Worm (Caenorhabditis elegans) whole organism, L2 larva: ENCODE data around the gene srt-18.
A peak's percentile ranks its signal among the peaks of the same experiment; 100 is the strongest.

Experiments used
- F13H6.1 ChIP-seq: sonication (generic microtip); optimal IDR thresholded peaks from 2 replicates; lab custom pipeline; 2016; ENCODE audit warnings: missing genetic modification characterization, missing compliant biosample characterization
- R02D3.7 ChIP-seq: fragments of 150-350 bp; optimal IDR thresholded peaks from 2 replicates; lab custom pipeline; 2014; ENCODE audit warnings: missing biosample characterization, missing genetic modification characterization
- Y55F3AM.14 ChIP-seq: fragments of 200-800 bp; sonication (Bioruptor generic); optimal IDR thresholded peaks from 2 replicates; lab custom pipeline; 2018; ENCODE audit warnings: mild to moderate bottlenecking, missing genetic modification characterization, missing compliant biosample characterization
- ZK546.5 ChIP-seq: sonication (generic microtip); optimal IDR thresholded peaks from 2 replicates; lab custom pipeline; 2017; ENCODE audit warnings: missing biosample characterization, missing genetic modification characterization
- alr-1 ChIP-seq: fragments of 150-350 bp; optimal IDR thresholded peaks from 2 replicates; lab custom pipeline; 2014; ENCODE audit warnings: missing biosample characterization, missing genetic modification characterization
- aly-2 ChIP-seq: fragments of 150-350 bp; optimal IDR thresholded peaks from 2 replicates; lab custom pipeline; 2014; ENCODE audit warnings: missing biosample characterization, missing genetic modification characterization
- ama-1 ChIP-seq: fragments of 150-350 bp; optimal IDR thresholded peaks from 2 replicates; lab custom pipeline; 2018; ENCODE audit warnings: inconsistent platforms
- blmp-1 ChIP-seq: sonication (generic microtip); optimal IDR thresholded peaks from 2 replicates; lab custom pipeline; 2017; ENCODE audit warnings: missing genetic modification characterization, mild to moderate bottlenecking, missing compliant biosample characterization, antibody characterized with exemption, moderate library complexity; ENCODE audit not compliant: insufficient read depth
- ceh-16 ChIP-seq: fragments of 150-350 bp; optimal IDR thresholded peaks from 2 replicates; lab custom pipeline; 2014; ENCODE audit warnings: missing biosample characterization, missing genetic modification characterization
- crh-2 ChIP-seq: sonication (generic microtip); optimal IDR thresholded peaks from 2 replicates; lab custom pipeline; 2017; ENCODE audit warnings: missing biosample characterization, missing genetic modification characterization
- dmd-4 ChIP-seq: sonication (generic microtip); optimal IDR thresholded peaks from 2 replicates; lab custom pipeline; 2017; ENCODE audit warnings: missing biosample characterization, missing genetic modification characterization
- egl-27 ChIP-seq: sonication (generic microtip); optimal IDR thresholded peaks from 3 replicates; lab custom pipeline; 2017; ENCODE audit warnings: missing biosample characterization, missing genetic modification reagents, missing genetic modification characterization
- elt-1 ChIP-seq: fragments of 150-350 bp; optimal IDR thresholded peaks from 2 replicates; lab custom pipeline; 2014; ENCODE audit warnings: missing biosample characterization, missing genetic modification characterization
- elt-3 ChIP-seq: sonication (generic microtip); optimal IDR thresholded peaks from 2 replicates; lab custom pipeline; 2017; ENCODE audit warnings: missing biosample characterization, missing genetic modification characterization
- fos-1 ChIP-seq: fragments of 150-350 bp; optimal IDR thresholded peaks from 2 replicates; lab custom pipeline; 2014; ENCODE audit warnings: missing biosample characterization, missing genetic modification characterization
- lin-11 ChIP-seq: fragments of 150-350 bp; sonication (generic microtip); optimal IDR thresholded peaks from 2 replicates; lab custom pipeline; 2014; ENCODE audit warnings: missing biosample characterization, missing genetic modification characterization, inconsistent platforms, mixed read lengths
- lin-13 ChIP-seq: fragments of 150-350 bp; optimal IDR thresholded peaks from 2 replicates; lab custom pipeline; 2014; ENCODE audit warnings: missing biosample characterization, missing genetic modification reagents, missing genetic modification characterization
- lsy-2 ChIP-seq, 2 experiments: fragments of 150-350 bp in 1 of 2; sonication (generic microtip) in 1 of 2; optimal IDR thresholded peaks; 2 replicates each; lab custom pipeline; 2014 to 2017; ENCODE audit warnings: missing biosample characterization in 2 of 2, missing genetic modification characterization in 2 of 2
- mbf-1 ChIP-seq: sonication (generic microtip); optimal IDR thresholded peaks from 2 replicates; lab custom pipeline; 2017; ENCODE audit warnings: missing biosample characterization, missing genetic modification characterization
- mdl-1 ChIP-seq, 2 experiments: fragments of 150-350 bp in 1 of 2; sonication (generic microtip) in 1 of 2; optimal IDR thresholded peaks; 2 replicates each; lab custom pipeline; 2017; ENCODE audit warnings: missing biosample characterization in 2 of 2, missing genetic modification characterization in 2 of 2
- nhr-11 ChIP-seq: fragments of 150-350 bp; optimal IDR thresholded peaks from 2 replicates; lab custom pipeline; 2014; ENCODE audit warnings: missing biosample characterization, missing genetic modification characterization
- nhr-12 ChIP-seq: fragments of 150-350 bp; optimal IDR thresholded peaks from 2 replicates; lab custom pipeline; 2014; ENCODE audit warnings: missing biosample characterization, missing genetic modification characterization
- nhr-21 ChIP-seq: fragments of 150-350 bp; optimal IDR thresholded peaks from 2 replicates; lab custom pipeline; 2014; ENCODE audit warnings: missing biosample characterization, missing genetic modification characterization
- nhr-25 ChIP-seq: fragments of 150-350 bp; sonication (generic microtip); optimal IDR thresholded peaks from 3 replicates; lab custom pipeline; 2014; ENCODE audit warnings: missing biosample characterization, missing genetic modification characterization
- nhr-6 ChIP-seq: fragments of 150-350 bp; optimal IDR thresholded peaks from 2 replicates; lab custom pipeline; 2014; ENCODE audit warnings: missing biosample characterization, missing genetic modification characterization
- peb-1 ChIP-seq: fragments of 150-350 bp; optimal IDR thresholded peaks from 2 replicates; lab custom pipeline; 2014; ENCODE audit warnings: missing biosample characterization, missing genetic modification characterization
- sem-4 ChIP-seq: fragments of 150-350 bp; optimal IDR thresholded peaks from 2 replicates; lab custom pipeline; 2014; ENCODE audit warnings: missing biosample characterization, missing genetic modification reagents, missing genetic modification characterization
- skn-1 ChIP-seq: sonication (generic microtip); optimal IDR thresholded peaks from 2 replicates; lab custom pipeline; 2017; ENCODE audit warnings: missing biosample characterization, missing genetic modification characterization
- sma-3 ChIP-seq: sonication (generic microtip); optimal IDR thresholded peaks from 2 replicates; lab custom pipeline; 2016; ENCODE audit warnings: missing genetic modification reagents, missing genetic modification characterization, missing compliant biosample characterization
- sma-9 ChIP-seq, 2 experiments: fragments of 150-350 bp in 1 of 2; sonication (generic microtip) in 1 of 2; optimal IDR thresholded peaks; 2 replicates each; lab custom pipeline; 2014 to 2016; ENCODE audit warnings: missing genetic modification characterization in 2 of 2, mild to moderate bottlenecking in 1 of 2, missing biosample characterization in 1 of 2, missing compliant biosample characterization in 1 of 2, missing genetic modification reagents in 1 of 2, moderate library complexity in 1 of 2
- snpc-4 ChIP-seq: fragments of 150-350 bp; optimal IDR thresholded peaks from 2 replicates; lab custom pipeline; 2014; ENCODE audit warnings: missing biosample characterization, missing genetic modification characterization
- unc-55 ChIP-seq: fragments of 150-350 bp; sonication (generic microtip); optimal IDR thresholded peaks from 3 replicates; lab custom pipeline; 2014; ENCODE audit warnings: missing biosample characterization, missing genetic modification reagents, missing genetic modification characterization
- unc-62 ChIP-seq: fragments of 150-350 bp; optimal IDR thresholded peaks from 2 replicates; lab custom pipeline; 2014; ENCODE audit warnings: missing biosample characterization, missing genetic modification reagents, missing genetic modification characterization
- zag-1 ChIP-seq: fragments of 150-350 bp; optimal IDR thresholded peaks from 2 replicates; lab custom pipeline; 2014; ENCODE audit warnings: missing biosample characterization, missing genetic modification characterization
- ztf-1 ChIP-seq: fragments of 200-800 bp; sonication (Bioruptor generic); conservative IDR thresholded peaks from 2 replicates; pipeline ENCODE4 v1.3.6; 2022; ENCODE audit warnings: missing genetic modification characterization, missing compliant biosample characterization
- ztf-11 ChIP-seq: sonication (generic microtip); optimal IDR thresholded peaks from 2 replicates; lab custom pipeline; 2017; ENCODE audit warnings: missing biosample characterization, missing genetic modification characterization
- ztf-4 ChIP-seq: fragments of 150-350 bp; optimal IDR thresholded peaks from 2 replicates; lab custom pipeline; 2014; ENCODE audit warnings: missing biosample characterization, missing genetic modification characterization

Gene srt-18

DNA sequence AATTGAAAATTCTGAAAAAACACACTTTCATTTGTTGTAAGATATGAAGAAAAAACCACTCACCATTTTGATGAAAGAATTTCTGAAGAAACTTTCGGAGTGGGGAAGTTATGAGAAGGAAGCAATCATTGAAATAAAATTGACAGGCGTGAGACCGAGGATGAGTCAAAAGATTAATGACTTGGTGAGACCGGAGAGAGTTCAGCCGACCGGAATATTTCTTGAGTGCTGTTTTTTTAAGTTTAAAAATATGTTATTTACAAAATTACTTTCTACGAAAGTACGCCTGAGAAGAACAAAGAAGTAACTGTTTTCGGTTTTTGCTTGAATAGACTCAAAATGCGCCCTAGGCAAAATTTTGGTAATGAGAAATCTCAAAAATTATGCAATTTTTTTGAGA, 40.8 kb upstream of the srt-18 start, which contains the start of gene C25E10.10:
C25E10.10 (minus strand) TSS at position 101 of the 400 bp plus-strand sequence.
- TF ChIP-seq nhr-11 = no peak
- TF ChIP-seq mbf-1 (tag; lab: Kevin White, UChicago) = no peak
- TF ChIP-seq snpc-4 = no peak
- TF ChIP-seq nhr-21 (tag; lab: Kevin White, UChicago) = no peak
- TF ChIP-seq lsy-2 (tag; optimal IDR thresholded peaks at IDR 0.05; lab: Kevin White, UChicago) = no peak
- no peak for TF ChIP-seq sem-4 (tag; lab: Kevin White, UChicago)
- TF ChIP-seq ztf-11 (tag; lab: Kevin White, UChicago) = no peak
- TF ChIP-seq sma-3 (GFP tag; lab: Kevin White, UChicago) = no peak
- no peak for TF ChIP-seq ztf-4 (tag; lab: Kevin White, UChicago)
- no peak for TF ChIP-seq mdl-1 (tag; optimal IDR thresholded peaks at IDR 0.05; lab: Kevin White, UChicago)
- TF ChIP-seq F13H6.1 (tag; lab: Kevin White, UChicago) = no peak
- no peak for TF ChIP-seq aly-2 (tag; lab: Kevin White, UChicago)
- no peak for TF ChIP-seq ZK546.5 (tag; lab: Kevin White, UChicago)
- TF ChIP-seq Y55F3AM.14 (GFP tag; lab: Kevin White, UChicago) = no peak
- no peak for TF ChIP-seq sma-9 (GFP tag; optimal IDR thresholded peaks at IDR 0.05; lab: Kevin White, UChicago)
- TF ChIP-seq sma-9 (tag; optimal IDR thresholded peaks at IDR 0.05; lab: Kevin White, UChicago) = no peak
- no peak for TF ChIP-seq nhr-6 (tag; lab: Kevin White, UChicago)
- TF ChIP-seq alr-1 = no peak

DNA sequence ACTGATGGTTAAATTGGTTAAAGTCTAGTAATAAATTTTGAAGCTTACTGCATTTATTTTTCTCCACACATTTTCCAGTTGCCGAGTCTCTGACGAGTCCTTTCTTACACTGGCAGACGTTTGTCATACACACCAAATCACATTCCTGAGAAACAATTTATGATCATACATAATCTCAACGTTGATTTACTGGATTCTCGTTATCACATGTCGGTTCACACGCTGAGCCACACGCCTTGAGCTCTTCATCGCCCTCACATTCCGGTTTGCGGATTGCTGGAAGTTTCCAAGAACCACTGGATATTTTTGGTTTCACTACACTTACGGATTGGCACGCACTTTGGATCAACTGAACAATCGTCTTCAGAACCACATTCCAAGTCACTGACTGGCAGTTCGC, 40.2 kb upstream of the srt-18 start:
- no peak for TF ChIP-seq dmd-4 (tag; lab: Kevin White, UChicago)
- no peak for TF ChIP-seq mbf-1 (tag; lab: Kevin White, UChicago)
- peak; percentile 11 for TF ChIP-seq nhr-21 (tag; lab: Kevin White, UChicago)
- TF ChIP-seq F13H6.1 (tag; lab: Kevin White, UChicago) = no peak
- TF ChIP-seq unc-55 = no peak
- no peak for TF ChIP-seq peb-1 (tag; lab: Kevin White, UChicago)

DNA sequence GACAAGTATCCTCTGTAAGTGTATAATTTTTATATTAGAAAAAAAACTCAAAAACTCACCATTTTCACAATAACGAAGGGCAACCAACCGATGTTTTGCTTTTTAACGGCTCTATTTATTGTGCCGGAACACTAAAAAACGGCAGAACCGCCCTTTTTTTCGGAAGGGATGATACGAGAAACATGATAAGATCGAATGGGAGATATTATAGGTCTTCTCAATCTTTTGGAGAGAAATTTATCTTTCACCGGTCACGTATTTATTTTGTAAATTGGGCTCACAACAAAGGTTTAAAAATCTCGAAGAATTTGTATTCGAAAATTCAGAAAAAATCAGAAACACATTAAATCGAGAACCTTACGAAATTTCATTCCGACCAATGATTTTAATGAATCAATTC, 39.3 kb upstream of the srt-18 start, which contains the start of gene swm-1:
swm-1 (minus strand) TSS at position 101 of the 400 bp plus-strand sequence.
- no peak for TF ChIP-seq lin-11 (tag; lab: Kevin White, UChicago)
- no peak for TF ChIP-seq nhr-21 (tag; lab: Kevin White, UChicago)
- TF ChIP-seq F13H6.1 (tag; lab: Kevin White, UChicago) = no peak
- no peak for TF ChIP-seq mdl-1 (tag; optimal IDR thresholded peaks at IDR 0.05; lab: Kevin White, UChicago)
- no peak for TF ChIP-seq zag-1
- TF ChIP-seq lsy-2 (tag; optimal IDR thresholded peaks at IDR 0.05; lab: Kevin White, UChicago) = no peak
- no peak for TF ChIP-seq skn-1
- TF ChIP-seq crh-2 = no peak
- TF ChIP-seq elt-1 (tag; lab: Kevin White, UChicago) = no peak

DNA sequence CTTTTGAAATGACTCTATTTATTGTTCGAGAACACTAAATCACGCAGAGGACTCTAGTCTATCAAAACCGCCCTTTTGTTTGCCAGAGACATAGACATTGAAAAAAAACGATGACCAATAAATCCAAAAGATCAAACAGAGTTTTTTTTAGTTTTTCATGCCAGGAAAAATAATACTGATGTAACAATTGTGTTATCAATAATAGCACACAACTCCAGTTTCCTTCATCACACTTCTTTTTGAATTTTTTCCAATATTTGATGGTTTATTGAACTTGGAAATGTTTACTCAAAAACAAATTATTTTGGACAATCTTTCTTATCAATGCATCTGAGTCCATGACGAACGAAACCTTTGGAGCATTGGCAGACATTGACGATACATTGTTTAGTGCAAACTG, 38.5 kb upstream of the srt-18 start, which contains the start of gene C25E10.8:
C25E10.8 (minus strand) TSS at position 101 of the 400 bp plus-strand sequence.
- no peak for TF ChIP-seq lin-11 (tag; lab: Kevin White, UChicago)
- no peak for TF ChIP-seq peb-1 (tag; lab: Kevin White, UChicago)
- TF ChIP-seq mbf-1 (tag; lab: Kevin White, UChicago) = no peak
- TF ChIP-seq snpc-4 = no peak
- TF ChIP-seq nhr-6 (tag; lab: Kevin White, UChicago) = no peak
- TF ChIP-seq R02D3.7 (tag; lab: Kevin White, UChicago) = no peak
- TF ChIP-seq nhr-21 (tag; lab: Kevin White, UChicago) = no peak

DNA sequence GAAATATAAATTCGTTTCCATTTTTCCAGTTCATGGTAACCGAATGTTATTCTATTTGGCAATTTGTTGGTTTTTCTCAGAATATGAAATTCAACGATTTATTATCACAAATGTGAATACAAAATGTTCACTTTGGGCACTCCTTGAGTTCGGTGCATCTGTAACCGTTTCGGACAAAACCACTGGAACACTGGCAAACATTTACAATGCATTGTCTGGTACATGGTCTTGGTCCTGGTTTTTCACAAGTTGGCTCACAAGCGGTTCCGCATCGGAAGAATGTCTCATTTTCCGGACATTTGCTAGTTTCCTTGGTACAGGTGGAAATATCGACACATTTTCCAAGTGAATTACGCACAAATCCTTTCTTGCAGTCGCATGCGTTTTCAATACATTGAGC, 37.8 kb upstream of the srt-18 start:
- TF ChIP-seq snpc-4 (no peak), ceh-16 (tag; lab: Kevin White, UChicago) (no peak), elt-1 (tag; lab: Kevin White, UChicago) (no peak), unc-55 (no peak)

DNA sequence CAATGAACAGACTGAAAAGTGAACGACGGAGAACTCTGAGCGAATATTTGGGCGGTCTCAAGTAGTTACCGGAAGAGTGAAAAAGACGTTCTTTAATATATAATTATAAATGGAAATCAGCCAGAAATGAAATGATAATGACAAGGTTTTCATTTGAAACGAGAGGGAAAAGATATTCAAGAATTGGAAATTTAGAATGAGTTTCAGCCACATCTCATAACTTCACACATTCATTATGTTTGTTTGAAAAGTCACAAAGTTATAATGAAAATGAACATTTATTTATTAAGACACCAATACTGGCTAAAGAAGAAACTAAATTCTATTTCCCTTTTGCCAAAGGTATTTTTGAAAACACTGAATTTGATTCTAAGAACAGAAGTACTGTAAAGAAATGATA, 35.7 kb upstream of the srt-18 start, which contains the start of gene C25E10.7:
C25E10.7 (minus strand) TSS at position 101 of the 400 bp plus-strand sequence.
- TF ChIP-seq dmd-4 (tag; lab: Kevin White, UChicago) (no peak), elt-3 (tag; lab: Kevin White, UChicago) (no peak), nhr-21 (tag; lab: Kevin White, UChicago) (no peak)
- TF ChIP-seq, all 48 proteins: peak for 0

DNA sequence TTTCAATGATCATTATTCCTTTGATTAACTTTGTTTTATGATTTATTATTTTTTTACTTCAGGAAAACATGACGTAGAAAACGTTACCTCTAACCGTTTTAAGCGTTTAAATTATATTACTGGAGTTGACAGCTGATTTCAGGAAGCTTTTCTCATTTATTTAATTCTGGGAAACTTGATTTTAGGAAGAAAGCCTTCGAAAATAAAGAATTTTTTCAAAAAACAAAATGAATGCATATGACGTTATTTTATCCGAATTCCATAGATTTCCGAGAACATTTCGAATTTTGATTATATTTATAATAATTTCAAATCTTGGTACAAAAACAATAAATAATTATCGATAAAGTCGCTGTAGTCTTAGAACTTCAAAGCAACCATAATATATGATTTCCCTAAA, 33.8 kb upstream of the srt-18 start:
- TF ChIP-seq crh-2 (no peak), nhr-12 (tag; lab: Kevin White, UChicago) (no peak), nhr-21 (tag; lab: Kevin White, UChicago) (no peak), peb-1 (tag; lab: Kevin White, UChicago) (no peak), nhr-11 (no peak), ztf-1 (GFP tag; lab: Robert Waterston, UW) (no peak), zag-1 (no peak), ama-1 (lab: Kevin White, UChicago) (no peak), nhr-25 (tag; lab: Kevin White, UChicago) (no peak), egl-27 (no peak), sma-3 (GFP tag; lab: Kevin White, UChicago) (no peak), unc-55 (no peak), lin-13 (no peak), ZK546.5 (tag; lab: Kevin White, UChicago) (no peak), fos-1 (tag; lab: Kevin White, UChicago) (no peak), unc-62 (GFP tag; lab: Kevin White, UChicago) (no peak), lsy-2 (tag; optimal IDR thresholded peaks at IDR 0.05; lab: Kevin White, UChicago) (no peak), sma-9 (GFP tag; optimal IDR thresholded peaks at IDR 0.05; lab: Kevin White, UChicago) (no peak), sma-9 (tag; optimal IDR thresholded peaks at IDR 0.05; lab: Kevin White, UChicago) (no peak), blmp-1 (tag; lab: Kevin White, UChicago) (no peak)
